Worm (Caenorhabditis elegans): Measurements from ENCODE around the gene eif-2Balpha.
A peak's percentile ranks its signal among the peaks of the same experiment; 100 is the strongest.

The eif-2Balpha gene

DNA sequence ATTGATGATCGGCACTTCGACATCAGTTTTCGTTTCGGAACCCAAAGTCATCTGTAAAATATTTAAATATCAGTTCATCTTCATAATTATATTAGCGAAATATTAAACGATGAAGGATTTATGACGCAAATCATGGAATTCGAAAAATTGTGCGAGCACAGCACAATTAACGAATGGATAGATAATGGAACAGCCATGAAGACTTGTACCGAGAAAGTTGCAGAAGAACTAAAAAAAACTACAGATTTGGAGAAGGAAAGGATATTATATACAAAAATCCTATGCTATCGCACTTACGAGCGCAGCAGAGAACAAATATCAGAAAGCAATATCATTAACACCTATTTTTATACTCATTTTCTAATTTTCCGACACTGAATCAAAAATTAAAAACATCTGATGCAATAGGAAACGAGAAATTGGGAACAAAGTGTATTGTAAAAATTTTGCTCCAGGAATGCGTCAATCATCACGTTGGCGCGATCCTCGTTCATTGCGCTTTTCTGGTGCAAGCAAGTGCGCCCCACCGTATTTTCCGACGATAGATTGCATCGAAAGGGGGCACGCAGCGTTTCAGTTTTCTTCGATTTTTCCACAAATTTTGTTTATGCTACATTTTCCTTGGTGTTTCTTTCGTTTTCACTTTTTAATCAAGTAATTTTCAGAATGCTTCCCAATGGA lies 21.4 kb upstream of the eif-2Balpha start, which contains the start of the genes clu-1 and prp-40 (continued):
- TF ChIP-seq ceh-58 (GFP tag; IDR thresholded peaks at IDR 0.05) (no peak), ama-1 (optimal IDR thresholded peaks at IDR 0.05) (no peak), ama-1 (GFP tag; optimal IDR thresholded peaks at IDR 0.05) (no peak), nfyb-1 (GFP tag; IDR thresholded peaks at IDR 0.05) (peak; percentile 88), sptf-2 (GFP tag; optimal IDR thresholded peaks at IDR 0.05) (peak; percentile 13), hsf-1 (GFP tag; IDR thresholded peaks at IDR 0.05) (peak; percentile 35; the same call in 1 of the 2 replicates), ztf-22 (GFP tag; optimal IDR thresholded peaks at IDR 0.05) (no peak), ets-4 (GFP tag; optimal IDR thresholded peaks at IDR 0.05) (no peak), lir-1 (GFP tag; conservative IDR thresholded peaks at IDR 0.05) (no peak; the same call in 1 of the 2 replicates), bed-1 (GFP tag; IDR thresholded peaks at IDR 0.05) (no peak), Y95B8A.8 (GFP tag; IDR thresholded peaks at IDR 0.05) (no peak), T07F8.4 (tag; optimal IDR thresholded peaks at IDR 0.05) (no peak), Y53F4B.3 (GFP tag; IDR thresholded peaks at IDR 0.05) (no peak), F33H1.4 (GFP tag; IDR thresholded peaks at IDR 0.05) (peak; percentile 70), ZK185.1 (tag; optimal IDR thresholded peaks at IDR 0.05; ENCODE audit: poor library complexity, severe bottlenecking) (peak; percentile 69), nhr-179 (tag; optimal IDR thresholded peaks at IDR 0.05) (no peak), ceh-27 (GFP tag; optimal IDR thresholded peaks at IDR 0.05) (peak; percentile 85), snpc-1.1 (tag; optimal IDR thresholded peaks at IDR 0.05; ENCODE audit: insufficient read depth) (peak; percentile 3), Y79H2A.3 (GFP tag; conservative IDR thresholded peaks at IDR 0.05) (no peak), madf-8 (GFP tag; conservative IDR thresholded peaks at IDR 0.05) (peak; percentile 45), lag-1 (GFP tag; IDR thresholded peaks at IDR 0.05) (no peak), ceh-91 (GFP tag; IDR thresholded peaks at IDR 0.05) (peak; percentile 67), tbx-9 (tag; optimal IDR thresholded peaks at IDR 0.05; ENCODE audit: borderline replicate concordance) (no peak), nfya-2 (GFP tag; IDR thresholded peaks at IDR 0.05) (no peak), repo-1 (tag; optimal IDR thresholded peaks at IDR 0.05) (peak; percentile 44), cebp-1 (GFP tag; IDR thresholded peaks at IDR 0.05) (no peak), cebp-1 (tag; optimal IDR thresholded peaks at IDR 0.05) (peak; percentile 78), sdz-38 (tag; optimal IDR thresholded peaks at IDR 0.05) (no peak), tbp1 (GFP tag; optimal IDR thresholded peaks at IDR 0.05) (peak; percentile 58), F23B12.7 (tag; optimal IDR thresholded peaks at IDR 0.05; ENCODE audit: insufficient read depth) (peak; percentile 90), hlh-12 (tag; optimal IDR thresholded peaks at IDR 0.05) (no peak), him-1 (tag; optimal IDR thresholded peaks at IDR 0.05) (peak; percentile 27), F49E8.2 (tag; optimal IDR thresholded peaks at IDR 0.05; ENCODE audit: insufficient read depth) (peak; percentile 32), zim-3 (tag; optimal IDR thresholded peaks at IDR 0.05) (no peak), ztf-3 (GFP tag; optimal IDR thresholded peaks at IDR 0.05) (no peak), ekl-4 (GFP tag; IDR thresholded peaks at IDR 0.05) (peak; percentile 85), dpff-1 (tag; optimal IDR thresholded peaks at IDR 0.05) (no peak), snpc-4 (GFP tag; optimal IDR thresholded peaks at IDR 0.05) (no peak), snpc-4 (tag; optimal IDR thresholded peaks at IDR 0.05) (peak; percentile 64 to 77 (median 70)), pbrm-1 (GFP tag; IDR thresholded peaks at IDR 0.05) (peak; percentile 87), F10E7.11 (tag; optimal IDR thresholded peaks at IDR 0.05) (no peak), Y56A3A.18 (GFP tag; IDR thresholded peaks at IDR 0.05) (no peak), unc-62 (GFP tag; optimal IDR thresholded peaks at IDR 0.05) (no peak), snpc-1.3 (tag; optimal IDR thresholded peaks at IDR 0.05; ENCODE audit: insufficient read depth) (peak; percentile 76), ztf-25 (GFP tag; IDR thresholded peaks at IDR 0.05) (no peak), nhr-120 (GFP tag; IDR thresholded peaks at IDR 0.05) (no peak), aptf-3 (GFP tag; IDR thresholded peaks at IDR 0.05) (no peak), F57C9.4 (tag; optimal IDR thresholded peaks at IDR 0.05) (no peak)

Data from whole organism, young adult.